Fruit fly (Drosophila melanogaster) whole organism, prepupa: Measurements from ENCODE around the gene frj.

Experiments
- CG16779 ChIP-seq: fragments of 200-800 bp; sonication (Bioruptor generic); optimal IDR thresholded peaks from 3 replicates; lab custom pipeline; 2017; ENCODE audit warnings: missing biosample characterization, mild to moderate bottlenecking, missing genetic modification characterization
- CG31627 ChIP-seq: fragments of 200-800 bp; sonication (Bioruptor generic); optimal IDR thresholded peaks from 3 replicates; lab custom pipeline; 2016; ENCODE audit warnings: missing biosample characterization, missing genetic modification characterization
- CG6808 ChIP-seq: fragments of 200-800 bp; sonication (Bioruptor generic); optimal IDR thresholded peaks from 3 replicates; lab custom pipeline; 2017; ENCODE audit warnings: missing biosample characterization, missing genetic modification characterization, mild to moderate bottlenecking, moderate library complexity, missing genetic modification reagents
- CG8319 ChIP-seq: fragments of 200-800 bp; sonication (Bioruptor generic); optimal IDR thresholded peaks from 3 replicates; lab custom pipeline; 2016; ENCODE audit warnings: missing biosample characterization, missing genetic modification characterization
- CG8632 ChIP-seq: fragments of 200-800 bp; sonication (Bioruptor generic); optimal IDR thresholded peaks from 3 replicates; lab custom pipeline; 2016; ENCODE audit warnings: missing biosample characterization, missing genetic modification characterization
- Eip75B ChIP-seq: fragments of 200-800 bp; sonication (Bioruptor generic); optimal IDR thresholded peaks from 3 replicates; lab custom pipeline; 2016; ENCODE audit warnings: missing biosample characterization, missing genetic modification characterization
- Hr4 ChIP-seq: fragments of 200-800 bp; sonication (Bioruptor generic); optimal IDR thresholded peaks from 3 replicates; lab custom pipeline; 2016; ENCODE audit warnings: missing biosample characterization, missing genetic modification characterization
- OdsH ChIP-seq: fragments of 200-800 bp; sonication (Bioruptor generic); optimal IDR thresholded peaks from 3 replicates; lab custom pipeline; 2016; ENCODE audit warnings: missing biosample characterization, missing genetic modification characterization
- cyc ChIP-seq: fragments of 200-800 bp; sonication (Bioruptor generic); optimal IDR thresholded peaks from 3 replicates; lab custom pipeline; 2016; ENCODE audit warnings: missing biosample characterization, missing genetic modification characterization
- fkh ChIP-seq: fragments of 200-800 bp; sonication (Bioruptor generic); optimal IDR thresholded peaks from 3 replicates; lab custom pipeline; 2017; ENCODE audit warnings: missing biosample characterization, mild to moderate bottlenecking, missing genetic modification characterization, moderate library complexity
- lz ChIP-seq: fragments of 200-800 bp; sonication (Bioruptor generic); optimal IDR thresholded peaks from 3 replicates; lab custom pipeline; 2016; ENCODE audit warnings: missing biosample characterization, missing genetic modification characterization
- spab ChIP-seq: fragments of 200-800 bp; sonication (Bioruptor generic); optimal IDR thresholded peaks from 2 replicates; lab custom pipeline; 2017; ENCODE audit warnings: missing biosample characterization, mild to moderate bottlenecking, missing genetic modification characterization, missing genetic modification reagents
- topi ChIP-seq: fragments of 200-800 bp; sonication (Bioruptor generic); optimal IDR thresholded peaks from 3 replicates; lab custom pipeline; 2016; ENCODE audit warnings: missing biosample characterization, missing genetic modification characterization

dm6 chr2L:6470100-6470644 lies 14.3 kb downstream of the frj start:
- TF ChIP-seq CG8632 (GFP tag; lab: Kevin White, UChicago) (no peak), OdsH (no peak), CG6808 (GFP tag; lab: Kevin White, UChicago) (no peak), CG16779 (no peak), CG31627 (GFP tag; lab: Kevin White, UChicago) (no peak), spab (GFP tag; lab: Kevin White, UChicago) (no peak), lz (GFP tag; lab: Kevin White, UChicago) (no peak), cyc (no peak), fkh (GFP tag; lab: Kevin White, UChicago) (no peak), topi (GFP tag; lab: Kevin White, UChicago) (no peak), Eip75B (GFP tag; lab: Kevin White, UChicago) (peak; percentile 1), CG8319 (GFP tag; lab: Kevin White, UChicago) (no peak), Hr4 (GFP tag; lab: Kevin White, UChicago) (no peak)
